Fruit fly (Drosophila melanogaster) whole organism, embryonic: ENCODE measurements around the gene east.

Experiments
- Asciz ChIP-seq: fragments of 200-800 bp; sonication (Bioruptor generic); optimal IDR thresholded peaks from 2 replicates; lab custom pipeline; 2017; ENCODE audit warnings: missing biosample characterization, mild to moderate bottlenecking, missing genetic modification characterization, missing genetic modification reagents
- B-H1 ChIP-seq: fragments of 200-800 bp; sonication (Bioruptor generic); IDR thresholded peaks from 3 replicates; pipeline ENCODE4 v1.3.6; 2022; ENCODE audit warnings: missing biosample characterization, missing genetic modification characterization
- CG10366 ChIP-seq: fragments of 200-800 bp; sonication (Bioruptor generic); IDR thresholded peaks from 2 replicates; pipeline ENCODE4 v1.3.6; 2022; ENCODE audit warnings: missing biosample characterization, missing genetic modification characterization
- CG10543 ChIP-seq: fragments of 200-800 bp; sonication (Bioruptor generic); optimal IDR thresholded peaks from 3 replicates; lab custom pipeline; 2017; ENCODE audit warnings: missing biosample characterization, mild to moderate bottlenecking, missing genetic modification characterization, moderate library complexity
- CG14014 ChIP-seq: fragments of 200-800 bp; sonication (Bioruptor generic); IDR thresholded peaks from 2 replicates; pipeline ENCODE4 v1.3.6; 2022; ENCODE audit warnings: missing biosample characterization, missing genetic modification characterization
- CG15479 ChIP-seq: fragments of 200-800 bp; sonication (Bioruptor generic); optimal IDR thresholded peaks from 3 replicates; lab custom pipeline; 2019; ENCODE audit warnings: missing biosample characterization, mild to moderate bottlenecking, missing genetic modification characterization, moderate library complexity
- CG17829 ChIP-seq: fragments of 200-800 bp; optimal IDR thresholded peaks from 2 replicates; lab custom pipeline; 2019; ENCODE audit warnings: missing biosample characterization, mild to moderate bottlenecking, missing genetic modification characterization, moderate library complexity
- CG4360 ChIP-seq: fragments of 200-800 bp; sonication (Bioruptor generic); IDR thresholded peaks from 2 replicates; pipeline ENCODE4 v1.3.6; 2022; ENCODE audit warnings: missing biosample characterization, missing genetic modification characterization
- CG4707 ChIP-seq: fragments of 200-800 bp; sonication (Bioruptor generic); optimal IDR thresholded peaks from 2 replicates; lab custom pipeline; 2018; ENCODE audit warnings: missing biosample characterization, mild to moderate bottlenecking, missing genetic modification characterization, moderate library complexity
- CG6791 ChIP-seq: fragments of 200-800 bp; sonication (Bioruptor generic); IDR thresholded peaks from 3 replicates; pipeline ENCODE4 v1.3.6; 2022; ENCODE audit warnings: missing biosample characterization, missing genetic modification characterization; ENCODE audit not compliant: partially characterized antibody
- CG6854 ChIP-seq: fragments of 200-800 bp; sonication (Bioruptor generic); optimal IDR thresholded peaks from 3 replicates; lab custom pipeline; 2017; ENCODE audit warnings: missing biosample characterization, mild to moderate bottlenecking, missing genetic modification characterization
- CG8944 ChIP-seq: fragments of 200-800 bp; sonication (Bioruptor generic); optimal IDR thresholded peaks from 3 replicates; lab custom pipeline; 2016; ENCODE audit warnings: missing biosample characterization, missing genetic modification characterization
- CG9437 ChIP-seq: fragments of 200-800 bp; sonication (Bioruptor generic); optimal IDR thresholded peaks from 2 replicates; lab custom pipeline; 2018; ENCODE audit warnings: missing biosample characterization, mild to moderate bottlenecking, missing genetic modification characterization
- Camta ChIP-seq: fragments of 200-800 bp; sonication (Bioruptor generic); optimal IDR thresholded peaks from 2 replicates; lab custom pipeline; 2016; ENCODE audit warnings: missing biosample characterization, missing genetic modification characterization
- CkIIα-i1 ChIP-seq: fragments of 200-800 bp; sonication (Bioruptor generic); IDR thresholded peaks from 2 replicates; pipeline ENCODE4 v1.3.6; 2022; ENCODE audit warnings: missing biosample characterization, missing genetic modification characterization
- Elba2 ChIP-seq: fragments of 200-800 bp; sonication (Bioruptor generic); optimal IDR thresholded peaks from 3 replicates; lab custom pipeline; 2016; ENCODE audit warnings: missing biosample characterization, missing genetic modification characterization
- HLH4C ChIP-seq: fragments of 200-800 bp; sonication (Bioruptor generic); IDR thresholded peaks from 3 replicates; pipeline ENCODE4 v1.3.6; 2022; ENCODE audit warnings: missing biosample characterization, missing genetic modification characterization; ENCODE audit not compliant: partially characterized antibody
- Hr78 ChIP-seq, 2 experiments: fragments of 200-800 bp in 1 of 2; fragments of >200 bp in 1 of 2; sonication (Bioruptor generic) in 1 of 2; optimal IDR thresholded peaks; 2 replicates each; lab custom pipeline; 2017 to 2019; ENCODE audit warnings: missing biosample characterization in 2 of 2, missing genetic modification characterization in 2 of 2, mild to moderate bottlenecking in 1 of 2, moderate library complexity in 1 of 2
- Mad ChIP-seq: fragments of 200-800 bp; sonication (Bioruptor generic); optimal IDR thresholded peaks from 2 replicates; lab custom pipeline; 2016; ENCODE audit warnings: missing biosample characterization, missing genetic modification characterization
- Med ChIP-seq: fragments of 200-800 bp; sonication (Bioruptor generic); peaks from one replicate; lab custom pipeline; 2016; ENCODE audit warnings: missing biosample characterization, missing genetic modification characterization, mild to moderate bottlenecking, inconsistent platforms, moderate library complexity
- Mrtf ChIP-seq: fragments of 200-800 bp; sonication (Bioruptor generic); IDR thresholded peaks from 3 replicates; pipeline ENCODE4 v1.3.6; 2022; ENCODE audit warnings: missing biosample characterization, missing genetic modification characterization
- Myb ChIP-seq: fragments of 200-800 bp; sonication (Bioruptor generic); optimal IDR thresholded peaks from 2 replicates; lab custom pipeline; 2016; ENCODE audit warnings: missing biosample characterization, missing genetic modification characterization
- NC2β ChIP-seq: fragments of 200-800 bp; sonication (Bioruptor generic); optimal IDR thresholded peaks from 2 replicates; lab custom pipeline; 2016; ENCODE audit warnings: missing biosample characterization, missing genetic modification characterization
- Nf-YB ChIP-seq: fragments of 200-800 bp; sonication (Bioruptor generic); optimal IDR thresholded peaks from 3 replicates; lab custom pipeline; 2019; ENCODE audit warnings: missing biosample characterization, mild to moderate bottlenecking, missing genetic modification characterization, moderate library complexity
- Nf-YC ChIP-seq: fragments of 200-800 bp; optimal IDR thresholded peaks from 3 replicates; lab custom pipeline; 2019; ENCODE audit warnings: missing biosample characterization, mild to moderate bottlenecking, missing genetic modification characterization, moderate library complexity
- Sry-β ChIP-seq: fragments of 200-800 bp; sonication (Bioruptor generic); optimal IDR thresholded peaks from 2 replicates; lab custom pipeline; 2018; ENCODE audit warnings: missing biosample characterization, mild to moderate bottlenecking, missing genetic modification characterization, moderate library complexity
- Trl ChIP-seq, 3 experiments: fragments of >200 bp in 2 of 3; fragments of 200-800 bp in 1 of 3; sonication (Bioruptor generic) in 1 of 3; optimal IDR thresholded peaks; 2 replicates in 1 of 3; 3 replicates in 2 of 3; lab custom pipeline; 2016 to 2017; ENCODE audit warnings: missing biosample characterization in 1 of 3, missing genetic modification characterization in 1 of 3
- abd-A ChIP-seq: fragments of 200-800 bp; sonication (Bioruptor generic); optimal IDR thresholded peaks from 3 replicates; lab custom pipeline; 2019; ENCODE audit warnings: missing biosample characterization, mild to moderate bottlenecking, missing genetic modification characterization, moderate library complexity
- cg ChIP-seq: fragments of 200-800 bp; sonication (Bioruptor generic); optimal IDR thresholded peaks from 3 replicates; lab custom pipeline; 2019; ENCODE audit warnings: missing biosample characterization, mild to moderate bottlenecking, missing genetic modification characterization, moderate library complexity
- chinmo ChIP-seq: fragments of 200-800 bp; sonication (Bioruptor generic); IDR thresholded peaks from 4 replicates; pipeline ENCODE4 v1.3.6; 2022; ENCODE audit warnings: missing biosample characterization, missing genetic modification characterization; ENCODE audit not compliant: partially characterized antibody
- ci ChIP-seq: fragments of 200-800 bp; sonication (Bioruptor generic); IDR thresholded peaks from 3 replicates; pipeline ENCODE4 v1.3.6; 2022; ENCODE audit warnings: missing biosample characterization, missing genetic modification characterization
- crol ChIP-seq: fragments of 200-800 bp; sonication (Bioruptor generic); IDR thresholded peaks from 2 replicates; pipeline ENCODE4 v1.3.6; 2022; ENCODE audit warnings: missing biosample characterization, missing genetic modification characterization
- crp ChIP-seq, 2 experiments: fragments of 200-800 bp; sonication (Bioruptor generic); optimal IDR thresholded peaks; 2 replicates in 1 of 2; 3 replicates in 1 of 2; lab custom pipeline; 2017; ENCODE audit warnings: missing biosample characterization in 2 of 2, missing genetic modification characterization in 2 of 2, mild to moderate bottlenecking in 1 of 2, moderate library complexity in 1 of 2
- dati ChIP-seq: fragments of 200-800 bp; sonication (Bioruptor generic); IDR thresholded peaks from 2 replicates; pipeline ENCODE4 v1.3.6; 2022; ENCODE audit warnings: missing biosample characterization, missing genetic modification characterization
- ewg ChIP-seq: fragments of 200-800 bp; sonication (Bioruptor generic); optimal IDR thresholded peaks from 3 replicates; lab custom pipeline; 2017; ENCODE audit warnings: mild to moderate bottlenecking, missing biosample characterization, missing genetic modification reagents, missing genetic modification characterization
- fd96Cb ChIP-seq: fragments of 200-800 bp; sonication (Bioruptor generic); optimal IDR thresholded peaks from 2 replicates; lab custom pipeline; 2018; ENCODE audit warnings: missing biosample characterization, mild to moderate bottlenecking, missing genetic modification characterization, moderate library complexity
- grn ChIP-seq: fragments of 200-800 bp; sonication (Bioruptor generic); optimal IDR thresholded peaks from 3 replicates; lab custom pipeline; 2017; ENCODE audit warnings: missing biosample characterization, missing genetic modification characterization
- insv ChIP-seq, 2 experiments: fragments of 200-800 bp; sonication (Bioruptor generic); optimal IDR thresholded peaks; 3 replicates each; lab custom pipeline; 2016 to 2018; ENCODE audit warnings: missing biosample characterization in 2 of 2, missing genetic modification characterization in 2 of 2
- kni ChIP-seq: fragments of 200-800 bp; sonication (Bioruptor generic); optimal IDR thresholded peaks from 3 replicates; lab custom pipeline; 2017; ENCODE audit warnings: mild to moderate bottlenecking, missing biosample characterization, missing genetic modification reagents, missing genetic modification characterization
- psq ChIP-seq: fragments of 200-800 bp; sonication (Bioruptor generic); optimal IDR thresholded peaks from 2 replicates; lab custom pipeline; 2017; ENCODE audit warnings: missing biosample characterization, missing genetic modification characterization
- ranshi ChIP-seq: fragments of 200-800 bp; sonication (Bioruptor generic); IDR thresholded peaks from 2 replicates; pipeline ENCODE4 v1.3.6; 2022; ENCODE audit warnings: missing biosample characterization, missing genetic modification characterization
- sens ChIP-seq: fragments of 200-800 bp; sonication (Bioruptor generic); peaks from one replicate; lab custom pipeline; 2016; ENCODE audit warnings: missing biosample characterization, missing genetic modification characterization
- sens-2 ChIP-seq: fragments of 200-800 bp; sonication (Bioruptor generic); IDR thresholded peaks from 2 replicates; pipeline ENCODE4 v1.3.6; 2022; ENCODE audit warnings: missing biosample characterization, missing genetic modification characterization
- sima ChIP-seq: fragments of 200-800 bp; sonication (Bioruptor generic); optimal IDR thresholded peaks from 2 replicates; lab custom pipeline; 2016; ENCODE audit warnings: missing biosample characterization, missing genetic modification characterization
- so ChIP-seq: fragments of 200-800 bp; sonication (Bioruptor generic); IDR thresholded peaks from 3 replicates; pipeline ENCODE4 v1.3.6; 2022; ENCODE audit warnings: missing biosample characterization, missing genetic modification characterization
- sqz ChIP-seq: fragments of 200-800 bp; sonication (Bioruptor generic); optimal IDR thresholded peaks from 3 replicates; lab custom pipeline; 2018; ENCODE audit warnings: missing biosample characterization, mild to moderate bottlenecking, missing genetic modification characterization
- ssp ChIP-seq: fragments of 200-800 bp; sonication (Bioruptor generic); IDR thresholded peaks from 2 replicates; pipeline ENCODE4 v1.3.6; 2022; ENCODE audit warnings: missing biosample characterization, missing genetic modification characterization
- tna ChIP-seq: fragments of 200-800 bp; sonication (Bioruptor generic); IDR thresholded peaks from 2 replicates; pipeline ENCODE4 v1.3.6; 2022; ENCODE audit warnings: missing biosample characterization, missing genetic modification characterization; ENCODE audit not compliant: partially characterized antibody
- yki ChIP-seq: fragments of >200 bp; optimal IDR thresholded peaks from 3 replicates; lab custom pipeline; 2018

east gene

dm6 chrX:1975879-1976601, 34.6 kb upstream of the east start:
- TF ChIP-seq chinmo, result peak; percentile 83; the same call in 3 of the 4 replicates
- TF ChIP-seq Trl (optimal IDR thresholded peaks at IDR 0.05; lab: Kevin White, UChicago), result peak; percentile 70 to 87
- TF ChIP-seq Trl (GFP tag; optimal IDR thresholded peaks at IDR 0.05; lab: Kevin White, UChicago), result no peak
- peak in 1 of 2 experiments; percentile 91 for TF ChIP-seq Hr78 (GFP tag; optimal IDR thresholded peaks at IDR 0.05; lab: Kevin White, UChicago)
- TF ChIP-seq dati (GFP tag; lab: Robert Waterston, UW), result no peak
- no peak for TF ChIP-seq CG17829 (tag; lab: Kevin White, UChicago)
- peak; percentile 75 for TF ChIP-seq sens (GFP tag; lab: Kevin White, UChicago)
- no peak for TF ChIP-seq B-H1 (GFP tag; lab: Robert Waterston, UW)
- peak; percentile 24 for TF ChIP-seq CG10543
- TF ChIP-seq ci, result peak; percentile 39; the same call in 2 of the 3 replicates
- TF ChIP-seq crp (GFP tag; optimal IDR thresholded peaks at IDR 0.05; lab: Kevin White, UChicago), result no peak
- TF ChIP-seq Nf-YC (tag; lab: Kevin White, UChicago), result peak; percentile 61
- no peak for TF ChIP-seq so (GFP tag; lab: Robert Waterston, UW)
- TF ChIP-seq sqz (GFP tag; lab: Kevin White, UChicago), result peak; percentile 16
- no peak for TF ChIP-seq fd96Cb (tag; lab: Kevin White, UChicago)
- TF ChIP-seq Sry-β (GFP tag; lab: Kevin White, UChicago), result no peak
- peak; percentile 5 for TF ChIP-seq Med (GFP tag; lab: Kevin White, UChicago)
- peak; percentile 70 for TF ChIP-seq kni (GFP tag; lab: Kevin White, UChicago)
- no peak for TF ChIP-seq Mrtf (GFP tag; lab: Robert Waterston, UW)
- peak; percentile 38 for TF ChIP-seq abd-A
- no peak for TF ChIP-seq NC2β
- no peak for TF ChIP-seq CkIIα-i1 (GFP tag; lab: Robert Waterston, UW)
- TF ChIP-seq Asciz (GFP tag; lab: Kevin White, UChicago), result no peak
- no peak for TF ChIP-seq CG8944 (GFP tag; lab: Kevin White, UChicago)
- TF ChIP-seq Camta, result no peak
- peak; percentile 70 for TF ChIP-seq Nf-YB (GFP tag; lab: Kevin White, UChicago)
- 0 out of 3 replicates have a peak, but pooled peaks have one; percentile 9 for TF ChIP-seq CG6791 (GFP tag; lab: Robert Waterston, UW)
- TF ChIP-seq Myb, result no peak
- peak; percentile 89 for TF ChIP-seq CG4360 (GFP tag; lab: Robert Waterston, UW)
- TF ChIP-seq psq, result no peak
- TF ChIP-seq sima (GFP tag; lab: Kevin White, UChicago), result no peak
- TF ChIP-seq Mad (GFP tag; lab: Kevin White, UChicago), result no peak
- peak; percentile 86 for TF ChIP-seq cg
- no peak for TF ChIP-seq ranshi
- no peak for TF ChIP-seq CG15479 (GFP tag; lab: Kevin White, UChicago)
- peak; percentile 78 for TF ChIP-seq yki (lab: Kevin White, UChicago)
- no peak for TF ChIP-seq ewg (GFP tag; lab: Kevin White, UChicago)
- no peak for TF ChIP-seq CG6854 (GFP tag; lab: Kevin White, UChicago)
- TF ChIP-seq ssp (GFP tag; lab: Robert Waterston, UW), result no peak
- TF ChIP-seq insv (GFP tag; optimal IDR thresholded peaks at IDR 0.05; lab: Kevin White, UChicago), result no peak
- TF ChIP-seq tna (GFP tag; lab: Robert Waterston, UW), result no peak
- TF ChIP-seq grn (GFP tag; lab: Kevin White, UChicago), result peak; percentile 89
- TF ChIP-seq crol (GFP tag; lab: Robert Waterston, UW), result peak; percentile 94
- TF ChIP-seq sens-2, result no peak
- no peak for TF ChIP-seq CG10366
- no peak for TF ChIP-seq Elba2
- no peak for TF ChIP-seq CG14014
- 0 out of 3 replicates have a peak, but pooled peaks have one; percentile 9 for TF ChIP-seq HLH4C
- TF ChIP-seq CG4707 (GFP tag; lab: Kevin White, UChicago), result no peak
- no peak for TF ChIP-seq CG9437 (GFP tag; lab: Kevin White, UChicago)
